Worm (Caenorhabditis elegans) whole organism, L2 larva: ENCODE data around the gene mtss-1.
A peak's percentile ranks its signal among the peaks of the same experiment; 100 is the strongest.

Experiments used
- C34F6.9 ChIP-seq: fragments of 150-350 bp; optimal IDR thresholded peaks from 2 replicates; lab custom pipeline; 2014; ENCODE audit warnings: missing biosample characterization, missing genetic modification characterization
- F13H6.1 ChIP-seq: sonication (generic microtip); optimal IDR thresholded peaks from 2 replicates; lab custom pipeline; 2016; ENCODE audit warnings: missing genetic modification characterization, missing compliant biosample characterization
- R02D3.7 ChIP-seq: fragments of 150-350 bp; optimal IDR thresholded peaks from 2 replicates; lab custom pipeline; 2014; ENCODE audit warnings: missing biosample characterization, missing genetic modification characterization
- Y55F3AM.14 ChIP-seq: fragments of 200-800 bp; sonication (Bioruptor generic); optimal IDR thresholded peaks from 2 replicates; lab custom pipeline; 2018; ENCODE audit warnings: mild to moderate bottlenecking, missing genetic modification characterization, missing compliant biosample characterization
- ZK546.5 ChIP-seq: sonication (generic microtip); optimal IDR thresholded peaks from 2 replicates; lab custom pipeline; 2017; ENCODE audit warnings: missing biosample characterization, missing genetic modification characterization
- alr-1 ChIP-seq: fragments of 150-350 bp; optimal IDR thresholded peaks from 2 replicates; lab custom pipeline; 2014; ENCODE audit warnings: missing biosample characterization, missing genetic modification characterization
- aly-2 ChIP-seq: fragments of 150-350 bp; optimal IDR thresholded peaks from 2 replicates; lab custom pipeline; 2014; ENCODE audit warnings: missing biosample characterization, missing genetic modification characterization
- ama-1 ChIP-seq: fragments of 150-350 bp; optimal IDR thresholded peaks from 2 replicates; lab custom pipeline; 2018; ENCODE audit warnings: inconsistent platforms
- blmp-1 ChIP-seq: sonication (generic microtip); optimal IDR thresholded peaks from 2 replicates; lab custom pipeline; 2017; ENCODE audit warnings: missing genetic modification characterization, mild to moderate bottlenecking, missing compliant biosample characterization, antibody characterized with exemption, moderate library complexity; ENCODE audit not compliant: insufficient read depth
- ceh-16 ChIP-seq: fragments of 150-350 bp; optimal IDR thresholded peaks from 2 replicates; lab custom pipeline; 2014; ENCODE audit warnings: missing biosample characterization, missing genetic modification characterization
- ceh-82 ChIP-seq: fragments of 150-350 bp; optimal IDR thresholded peaks from 2 replicates; lab custom pipeline; 2014; ENCODE audit warnings: missing biosample characterization, missing genetic modification characterization
- crh-2 ChIP-seq: sonication (generic microtip); optimal IDR thresholded peaks from 2 replicates; lab custom pipeline; 2017; ENCODE audit warnings: missing biosample characterization, missing genetic modification characterization
- dmd-4 ChIP-seq: sonication (generic microtip); optimal IDR thresholded peaks from 2 replicates; lab custom pipeline; 2017; ENCODE audit warnings: missing biosample characterization, missing genetic modification characterization
- egl-27 ChIP-seq: sonication (generic microtip); optimal IDR thresholded peaks from 3 replicates; lab custom pipeline; 2017; ENCODE audit warnings: missing biosample characterization, missing genetic modification reagents, missing genetic modification characterization
- elt-1 ChIP-seq: fragments of 150-350 bp; optimal IDR thresholded peaks from 2 replicates; lab custom pipeline; 2014; ENCODE audit warnings: missing biosample characterization, missing genetic modification characterization
- elt-3 ChIP-seq: sonication (generic microtip); optimal IDR thresholded peaks from 2 replicates; lab custom pipeline; 2017; ENCODE audit warnings: missing biosample characterization, missing genetic modification characterization
- fos-1 ChIP-seq: fragments of 150-350 bp; optimal IDR thresholded peaks from 2 replicates; lab custom pipeline; 2014; ENCODE audit warnings: missing biosample characterization, missing genetic modification characterization
- gmeb-1 ChIP-seq: fragments of 150-350 bp; optimal IDR thresholded peaks from 2 replicates; lab custom pipeline; 2014; ENCODE audit warnings: missing biosample characterization, missing genetic modification characterization
- lin-11 ChIP-seq: fragments of 150-350 bp; sonication (generic microtip); optimal IDR thresholded peaks from 2 replicates; lab custom pipeline; 2014; ENCODE audit warnings: missing biosample characterization, missing genetic modification characterization, inconsistent platforms, mixed read lengths
- lin-13 ChIP-seq: fragments of 150-350 bp; optimal IDR thresholded peaks from 2 replicates; lab custom pipeline; 2014; ENCODE audit warnings: missing biosample characterization, missing genetic modification reagents, missing genetic modification characterization
- lin-39 ChIP-seq: fragments of 150-350 bp; optimal IDR thresholded peaks from 2 replicates; lab custom pipeline; 2014; ENCODE audit warnings: missing biosample characterization, missing genetic modification reagents, missing genetic modification characterization
- lsy-2 ChIP-seq, 2 experiments: fragments of 150-350 bp in 1 of 2; sonication (generic microtip) in 1 of 2; optimal IDR thresholded peaks; 2 replicates each; lab custom pipeline; 2014 to 2017; ENCODE audit warnings: missing biosample characterization in 2 of 2, missing genetic modification characterization in 2 of 2
- mab-5 ChIP-seq: fragments of 150-350 bp; optimal IDR thresholded peaks from 2 replicates; lab custom pipeline; 2014; ENCODE audit warnings: missing biosample characterization, missing genetic modification characterization
- mbf-1 ChIP-seq: sonication (generic microtip); optimal IDR thresholded peaks from 2 replicates; lab custom pipeline; 2017; ENCODE audit warnings: missing biosample characterization, missing genetic modification characterization
- mdl-1 ChIP-seq, 2 experiments: fragments of 150-350 bp in 1 of 2; sonication (generic microtip) in 1 of 2; optimal IDR thresholded peaks; 2 replicates each; lab custom pipeline; 2017; ENCODE audit warnings: missing biosample characterization in 2 of 2, missing genetic modification characterization in 2 of 2
- nhr-10 ChIP-seq: sonication (generic microtip); optimal IDR thresholded peaks from 2 replicates; lab custom pipeline; 2017; ENCODE audit warnings: missing biosample characterization, missing genetic modification characterization
- nhr-11 ChIP-seq: fragments of 150-350 bp; optimal IDR thresholded peaks from 2 replicates; lab custom pipeline; 2014; ENCODE audit warnings: missing biosample characterization, missing genetic modification characterization
- nhr-12 ChIP-seq: fragments of 150-350 bp; optimal IDR thresholded peaks from 2 replicates; lab custom pipeline; 2014; ENCODE audit warnings: missing biosample characterization, missing genetic modification characterization
- nhr-129 ChIP-seq: fragments of 150-350 bp; optimal IDR thresholded peaks from 2 replicates; lab custom pipeline; 2014; ENCODE audit warnings: missing biosample characterization, missing genetic modification characterization
- nhr-21 ChIP-seq: fragments of 150-350 bp; optimal IDR thresholded peaks from 2 replicates; lab custom pipeline; 2014; ENCODE audit warnings: missing biosample characterization, missing genetic modification characterization
- nhr-23 ChIP-seq: fragments of 150-350 bp; optimal IDR thresholded peaks from 2 replicates; lab custom pipeline; 2014; ENCODE audit warnings: missing biosample characterization, missing genetic modification reagents, missing genetic modification characterization
- nhr-237 ChIP-seq: fragments of 150-350 bp; optimal IDR thresholded peaks from 2 replicates; lab custom pipeline; 2014; ENCODE audit warnings: missing biosample characterization, missing genetic modification characterization
- nhr-25 ChIP-seq: fragments of 150-350 bp; sonication (generic microtip); optimal IDR thresholded peaks from 3 replicates; lab custom pipeline; 2014; ENCODE audit warnings: missing biosample characterization, missing genetic modification characterization
- nhr-6 ChIP-seq: fragments of 150-350 bp; optimal IDR thresholded peaks from 2 replicates; lab custom pipeline; 2014; ENCODE audit warnings: missing biosample characterization, missing genetic modification characterization
- nhr-77 ChIP-seq: fragments of 150-350 bp; optimal IDR thresholded peaks from 2 replicates; lab custom pipeline; 2014; ENCODE audit warnings: missing biosample characterization, missing genetic modification characterization
- peb-1 ChIP-seq: fragments of 150-350 bp; optimal IDR thresholded peaks from 2 replicates; lab custom pipeline; 2014; ENCODE audit warnings: missing biosample characterization, missing genetic modification characterization
- sem-4 ChIP-seq: fragments of 150-350 bp; optimal IDR thresholded peaks from 2 replicates; lab custom pipeline; 2014; ENCODE audit warnings: missing biosample characterization, missing genetic modification reagents, missing genetic modification characterization
- skn-1 ChIP-seq: sonication (generic microtip); optimal IDR thresholded peaks from 2 replicates; lab custom pipeline; 2017; ENCODE audit warnings: missing biosample characterization, missing genetic modification characterization
- sma-3 ChIP-seq: sonication (generic microtip); optimal IDR thresholded peaks from 2 replicates; lab custom pipeline; 2016; ENCODE audit warnings: missing genetic modification reagents, missing genetic modification characterization, missing compliant biosample characterization
- sma-9 ChIP-seq, 2 experiments: fragments of 150-350 bp in 1 of 2; sonication (generic microtip) in 1 of 2; optimal IDR thresholded peaks; 2 replicates each; lab custom pipeline; 2014 to 2016; ENCODE audit warnings: missing genetic modification characterization in 2 of 2, mild to moderate bottlenecking in 1 of 2, missing biosample characterization in 1 of 2, missing compliant biosample characterization in 1 of 2, missing genetic modification reagents in 1 of 2, moderate library complexity in 1 of 2
- snpc-4 ChIP-seq: fragments of 150-350 bp; optimal IDR thresholded peaks from 2 replicates; lab custom pipeline; 2014; ENCODE audit warnings: missing biosample characterization, missing genetic modification characterization
- unc-39 ChIP-seq: fragments of 150-350 bp; optimal IDR thresholded peaks from 2 replicates; lab custom pipeline; 2014; ENCODE audit warnings: missing biosample characterization, missing genetic modification characterization
- unc-55 ChIP-seq: fragments of 150-350 bp; sonication (generic microtip); optimal IDR thresholded peaks from 3 replicates; lab custom pipeline; 2014; ENCODE audit warnings: missing biosample characterization, missing genetic modification reagents, missing genetic modification characterization
- unc-62 ChIP-seq: fragments of 150-350 bp; optimal IDR thresholded peaks from 2 replicates; lab custom pipeline; 2014; ENCODE audit warnings: missing biosample characterization, missing genetic modification reagents, missing genetic modification characterization
- zag-1 ChIP-seq: fragments of 150-350 bp; optimal IDR thresholded peaks from 2 replicates; lab custom pipeline; 2014; ENCODE audit warnings: missing biosample characterization, missing genetic modification characterization
- ztf-1 ChIP-seq: fragments of 200-800 bp; sonication (Bioruptor generic); conservative IDR thresholded peaks from 2 replicates; pipeline ENCODE4 v1.3.6; 2022; ENCODE audit warnings: missing genetic modification characterization, missing compliant biosample characterization
- ztf-11 ChIP-seq: sonication (generic microtip); optimal IDR thresholded peaks from 2 replicates; lab custom pipeline; 2017; ENCODE audit warnings: missing biosample characterization, missing genetic modification characterization
- ztf-4 ChIP-seq: fragments of 150-350 bp; optimal IDR thresholded peaks from 2 replicates; lab custom pipeline; 2014; ENCODE audit warnings: missing biosample characterization, missing genetic modification characterization

mtss-1 gene

ce11 chrIII:8805815-8806214, 37.7 kb downstream of the mtss-1 start:
- TF ChIP-seq lin-39 = no peak

ce11 chrIII:8807246-8807645, 39.1 kb downstream of the mtss-1 start, which contains the start of gene F54F2.7:
Gene F54F2.7, minus strand, starts transcription at chrIII:8807346.
- TF ChIP-seq nhr-23 (tag; lab: Kevin White, UChicago) (no peak), nhr-21 (tag; lab: Kevin White, UChicago) (no peak), sma-3 (GFP tag; lab: Kevin White, UChicago) (no peak), nhr-77 (tag; lab: Kevin White, UChicago) (no peak), ZK546.5 (no peak), lin-11 (tag; lab: Kevin White, UChicago) (no peak), nhr-25 (tag; lab: Kevin White, UChicago) (no peak), dmd-4 (tag; lab: Kevin White, UChicago) (no peak)

ce11 chrIII:8809245-8809971, 41.3 kb downstream of the mtss-1 start, which contains the start of gene prx-19:
Gene prx-19, minus strand, starts transcription at chrIII:8809295.
- TF ChIP-seq ceh-16 (no peak), dmd-4 (tag; lab: Kevin White, UChicago) (no peak), ztf-11 (tag; lab: Kevin White, UChicago) (no peak), nhr-77 (tag; lab: Kevin White, UChicago) (no peak), aly-2 (tag; lab: Kevin White, UChicago) (no peak), nhr-25 (tag; lab: Kevin White, UChicago) (peak; percentile 1), skn-1 (tag; lab: Kevin White, UChicago) (no peak), blmp-1 (tag; lab: Kevin White, UChicago) (no peak), nhr-21 (tag; lab: Kevin White, UChicago) (no peak), nhr-11 (tag; lab: Kevin White, UChicago) (no peak), unc-55 (GFP tag; lab: Kevin White, UChicago) (peak; percentile 79), unc-39 (tag; lab: Kevin White, UChicago) (no peak), sem-4 (no peak), crh-2 (peak; percentile 30), lin-39 (no peak), nhr-129 (tag; lab: Kevin White, UChicago) (peak; percentile 73), sma-9 (GFP tag; optimal IDR thresholded peaks at IDR 0.05; lab: Kevin White, UChicago) (peak; percentile 39), sma-9 (tag; optimal IDR thresholded peaks at IDR 0.05; lab: Kevin White, UChicago) (no peak), nhr-10 (tag; lab: Kevin White, UChicago) (no peak), peb-1 (tag; lab: Kevin White, UChicago) (no peak), lsy-2 (tag; optimal IDR thresholded peaks at IDR 0.05; lab: Kevin White, UChicago) (peak in 1 of 2 experiments; percentile 66), ztf-4 (tag; lab: Kevin White, UChicago) (no peak), ama-1 (lab: Kevin White, UChicago) (peak; percentile 7), elt-1 (no peak), lin-11 (tag; lab: Kevin White, UChicago) (no peak), mbf-1 (tag; lab: Kevin White, UChicago) (no peak), sma-3 (GFP tag; lab: Kevin White, UChicago) (peak; percentile 19), ZK546.5 (no peak), mab-5 (tag; lab: Kevin White, UChicago) (no peak), ztf-1 (GFP tag; lab: Robert Waterston, UW) (no peak), R02D3.7 (tag; lab: Kevin White, UChicago) (no peak), egl-27 (tag; lab: Kevin White, UChicago) (no peak), mdl-1 (tag; optimal IDR thresholded peaks at IDR 0.05; lab: Kevin White, UChicago) (no peak), unc-62 (GFP tag; lab: Kevin White, UChicago) (no peak), snpc-4 (no peak), lin-13 (peak; percentile 15), gmeb-1 (peak; percentile 92), elt-3 (no peak), zag-1 (tag; lab: Kevin White, UChicago) (no peak), nhr-23 (tag; lab: Kevin White, UChicago) (no peak), alr-1 (tag; lab: Kevin White, UChicago) (no peak), fos-1 (no peak), nhr-237 (tag; lab: Kevin White, UChicago) (no peak), Y55F3AM.14 (GFP tag; lab: Kevin White, UChicago) (no peak), C34F6.9 (tag; lab: Kevin White, UChicago) (peak; percentile 62), nhr-12 (tag; lab: Kevin White, UChicago) (no peak), F13H6.1 (tag; lab: Kevin White, UChicago) (peak; percentile 43), ceh-82 (tag; lab: Kevin White, UChicago) (no peak), nhr-6 (tag; lab: Kevin White, UChicago) (no peak)
